Worm (Caenorhabditis elegans) whole organism, L2 larva: ENCODE data around the gene rhgf-1.
A peak's percentile ranks its signal among the peaks of the same experiment; 100 is the strongest.

Experiments
- F13H6.1 ChIP-seq: sonication (generic microtip); optimal IDR thresholded peaks from 2 replicates; lab custom pipeline; 2016; ENCODE audit warnings: missing genetic modification characterization, missing compliant biosample characterization
- R02D3.7 ChIP-seq: fragments of 150-350 bp; optimal IDR thresholded peaks from 2 replicates; lab custom pipeline; 2014; ENCODE audit warnings: missing biosample characterization, missing genetic modification characterization
- Y55F3AM.14 ChIP-seq: fragments of 200-800 bp; sonication (Bioruptor generic); optimal IDR thresholded peaks from 2 replicates; lab custom pipeline; 2018; ENCODE audit warnings: mild to moderate bottlenecking, missing genetic modification characterization, missing compliant biosample characterization
- ZK546.5 ChIP-seq: sonication (generic microtip); optimal IDR thresholded peaks from 2 replicates; lab custom pipeline; 2017; ENCODE audit warnings: missing biosample characterization, missing genetic modification characterization
- ama-1 ChIP-seq: fragments of 150-350 bp; optimal IDR thresholded peaks from 2 replicates; lab custom pipeline; 2018; ENCODE audit warnings: inconsistent platforms
- blmp-1 ChIP-seq: sonication (generic microtip); optimal IDR thresholded peaks from 2 replicates; lab custom pipeline; 2017; ENCODE audit warnings: missing genetic modification characterization, mild to moderate bottlenecking, missing compliant biosample characterization, antibody characterized with exemption, moderate library complexity; ENCODE audit not compliant: insufficient read depth
- ceh-16 ChIP-seq: fragments of 150-350 bp; optimal IDR thresholded peaks from 2 replicates; lab custom pipeline; 2014; ENCODE audit warnings: missing biosample characterization, missing genetic modification characterization
- crh-2 ChIP-seq: sonication (generic microtip); optimal IDR thresholded peaks from 2 replicates; lab custom pipeline; 2017; ENCODE audit warnings: missing biosample characterization, missing genetic modification characterization
- dmd-4 ChIP-seq: sonication (generic microtip); optimal IDR thresholded peaks from 2 replicates; lab custom pipeline; 2017; ENCODE audit warnings: missing biosample characterization, missing genetic modification characterization
- elt-1 ChIP-seq: fragments of 150-350 bp; optimal IDR thresholded peaks from 2 replicates; lab custom pipeline; 2014; ENCODE audit warnings: missing biosample characterization, missing genetic modification characterization
- elt-3 ChIP-seq: sonication (generic microtip); optimal IDR thresholded peaks from 2 replicates; lab custom pipeline; 2017; ENCODE audit warnings: missing biosample characterization, missing genetic modification characterization
- fos-1 ChIP-seq: fragments of 150-350 bp; optimal IDR thresholded peaks from 2 replicates; lab custom pipeline; 2014; ENCODE audit warnings: missing biosample characterization, missing genetic modification characterization
- gmeb-1 ChIP-seq: fragments of 150-350 bp; optimal IDR thresholded peaks from 2 replicates; lab custom pipeline; 2014; ENCODE audit warnings: missing biosample characterization, missing genetic modification characterization
- lin-11 ChIP-seq: fragments of 150-350 bp; sonication (generic microtip); optimal IDR thresholded peaks from 2 replicates; lab custom pipeline; 2014; ENCODE audit warnings: missing biosample characterization, missing genetic modification characterization, inconsistent platforms, mixed read lengths
- lin-13 ChIP-seq: fragments of 150-350 bp; optimal IDR thresholded peaks from 2 replicates; lab custom pipeline; 2014; ENCODE audit warnings: missing biosample characterization, missing genetic modification reagents, missing genetic modification characterization
- lsy-2 ChIP-seq, 2 experiments: fragments of 150-350 bp in 1 of 2; sonication (generic microtip) in 1 of 2; optimal IDR thresholded peaks; 2 replicates each; lab custom pipeline; 2014 to 2017; ENCODE audit warnings: missing biosample characterization in 2 of 2, missing genetic modification characterization in 2 of 2
- mab-5 ChIP-seq: fragments of 150-350 bp; optimal IDR thresholded peaks from 2 replicates; lab custom pipeline; 2014; ENCODE audit warnings: missing biosample characterization, missing genetic modification characterization
- mdl-1 ChIP-seq, 2 experiments: fragments of 150-350 bp in 1 of 2; sonication (generic microtip) in 1 of 2; optimal IDR thresholded peaks; 2 replicates each; lab custom pipeline; 2017; ENCODE audit warnings: missing biosample characterization in 2 of 2, missing genetic modification characterization in 2 of 2
- nhr-10 ChIP-seq: sonication (generic microtip); optimal IDR thresholded peaks from 2 replicates; lab custom pipeline; 2017; ENCODE audit warnings: missing biosample characterization, missing genetic modification characterization
- nhr-11 ChIP-seq: fragments of 150-350 bp; optimal IDR thresholded peaks from 2 replicates; lab custom pipeline; 2014; ENCODE audit warnings: missing biosample characterization, missing genetic modification characterization
- nhr-129 ChIP-seq: fragments of 150-350 bp; optimal IDR thresholded peaks from 2 replicates; lab custom pipeline; 2014; ENCODE audit warnings: missing biosample characterization, missing genetic modification characterization
- nhr-21 ChIP-seq: fragments of 150-350 bp; optimal IDR thresholded peaks from 2 replicates; lab custom pipeline; 2014; ENCODE audit warnings: missing biosample characterization, missing genetic modification characterization
- nhr-237 ChIP-seq: fragments of 150-350 bp; optimal IDR thresholded peaks from 2 replicates; lab custom pipeline; 2014; ENCODE audit warnings: missing biosample characterization, missing genetic modification characterization
- nhr-25 ChIP-seq: fragments of 150-350 bp; sonication (generic microtip); optimal IDR thresholded peaks from 3 replicates; lab custom pipeline; 2014; ENCODE audit warnings: missing biosample characterization, missing genetic modification characterization
- nhr-6 ChIP-seq: fragments of 150-350 bp; optimal IDR thresholded peaks from 2 replicates; lab custom pipeline; 2014; ENCODE audit warnings: missing biosample characterization, missing genetic modification characterization
- peb-1 ChIP-seq: fragments of 150-350 bp; optimal IDR thresholded peaks from 2 replicates; lab custom pipeline; 2014; ENCODE audit warnings: missing biosample characterization, missing genetic modification characterization
- sem-4 ChIP-seq: fragments of 150-350 bp; optimal IDR thresholded peaks from 2 replicates; lab custom pipeline; 2014; ENCODE audit warnings: missing biosample characterization, missing genetic modification reagents, missing genetic modification characterization
- sma-3 ChIP-seq: sonication (generic microtip); optimal IDR thresholded peaks from 2 replicates; lab custom pipeline; 2016; ENCODE audit warnings: missing genetic modification reagents, missing genetic modification characterization, missing compliant biosample characterization
- sma-9 ChIP-seq, 2 experiments: fragments of 150-350 bp in 1 of 2; sonication (generic microtip) in 1 of 2; optimal IDR thresholded peaks; 2 replicates each; lab custom pipeline; 2014 to 2016; ENCODE audit warnings: missing genetic modification characterization in 2 of 2, mild to moderate bottlenecking in 1 of 2, missing biosample characterization in 1 of 2, missing compliant biosample characterization in 1 of 2, missing genetic modification reagents in 1 of 2, moderate library complexity in 1 of 2
- unc-62 ChIP-seq: fragments of 150-350 bp; optimal IDR thresholded peaks from 2 replicates; lab custom pipeline; 2014; ENCODE audit warnings: missing biosample characterization, missing genetic modification reagents, missing genetic modification characterization
- ztf-11 ChIP-seq: sonication (generic microtip); optimal IDR thresholded peaks from 2 replicates; lab custom pipeline; 2017; ENCODE audit warnings: missing biosample characterization, missing genetic modification characterization
- ztf-4 ChIP-seq: fragments of 150-350 bp; optimal IDR thresholded peaks from 2 replicates; lab custom pipeline; 2014; ENCODE audit warnings: missing biosample characterization, missing genetic modification characterization

The rhgf-1 gene

ce11 chrX:10667424-10668291 lies 44.0 kb downstream of the rhgf-1 start:
- TF ChIP-seq nhr-129 (tag; lab: Kevin White, UChicago): peak; percentile 12
- no peak for TF ChIP-seq crh-2 (tag; lab: Kevin White, UChicago)
- TF ChIP-seq sma-9 (GFP tag; optimal IDR thresholded peaks at IDR 0.05; lab: Kevin White, UChicago): peak; percentile 21
- TF ChIP-seq sma-9 (tag; optimal IDR thresholded peaks at IDR 0.05; lab: Kevin White, UChicago): no peak
- TF ChIP-seq nhr-10 (tag; lab: Kevin White, UChicago): no peak
- no peak for TF ChIP-seq ztf-4 (tag; lab: Kevin White, UChicago)
- peak; percentile 20 for TF ChIP-seq ceh-16 (tag; lab: Kevin White, UChicago)
- no peak for TF ChIP-seq unc-62 (GFP tag; lab: Kevin White, UChicago)
- no peak for TF ChIP-seq nhr-11 (tag; lab: Kevin White, UChicago)
- no peak for TF ChIP-seq peb-1 (tag; lab: Kevin White, UChicago)
- peak; percentile 78 for TF ChIP-seq nhr-21 (tag; lab: Kevin White, UChicago)
- TF ChIP-seq elt-3 (tag; lab: Kevin White, UChicago): no peak
- TF ChIP-seq sma-3 (GFP tag; lab: Kevin White, UChicago): peak; percentile 56
- TF ChIP-seq Y55F3AM.14: no peak
- no peak for TF ChIP-seq F13H6.1 (tag; lab: Kevin White, UChicago)
- TF ChIP-seq lin-13 (GFP tag; lab: Kevin White, UChicago): peak; percentile 10
- peak; percentile 13 for TF ChIP-seq dmd-4
- no peak for TF ChIP-seq R02D3.7 (tag; lab: Kevin White, UChicago)
- TF ChIP-seq lsy-2 (tag; optimal IDR thresholded peaks at IDR 0.05; lab: Kevin White, UChicago): peak in 1 of 2 experiments; percentile 38
- TF ChIP-seq nhr-25 (tag; lab: Kevin White, UChicago): peak; percentile 32
- TF ChIP-seq ama-1 (lab: Kevin White, UChicago): no peak
- peak; percentile 58 for TF ChIP-seq gmeb-1 (tag; lab: Kevin White, UChicago)
- TF ChIP-seq elt-1: no peak
- TF ChIP-seq ztf-11: no peak

ce11 chrX:10666871-10667270 lies 44.8 kb downstream of the rhgf-1 start:
- TF ChIP-seq unc-62 (GFP tag; lab: Kevin White, UChicago): no peak
- TF ChIP-seq ceh-16 (tag; lab: Kevin White, UChicago): no peak
- peak; percentile 6 for TF ChIP-seq fos-1

- no peak for TF ChIP-seq gmeb-1 (tag; lab: Kevin White, UChicago)
These were observed 46.9 kb downstream of the rhgf-1 start for ce11 chrX:10664759-10665158.

ce11 chrX:10659508-10659907 lies 52.2 kb downstream of the rhgf-1 start:
- TF ChIP-seq gmeb-1 (tag; lab: Kevin White, UChicago) (no peak), nhr-11 (tag; lab: Kevin White, UChicago) (no peak), peb-1 (tag; lab: Kevin White, UChicago) (no peak), R02D3.7 (tag; lab: Kevin White, UChicago) (no peak)

- TF ChIP-seq blmp-1 (tag; lab: Kevin White, UChicago) (peak; percentile 52), fos-1 (no peak), nhr-6 (no peak), ZK546.5 (tag; lab: Kevin White, UChicago) (no peak), sem-4 (tag; lab: Kevin White, UChicago) (no peak), lsy-2 (tag; optimal IDR thresholded peaks at IDR 0.05; lab: Kevin White, UChicago) (peak in 1 of 2 experiments; percentile 30), ceh-16 (tag; lab: Kevin White, UChicago) (no peak), lin-11 (tag; lab: Kevin White, UChicago) (peak; percentile 24), nhr-237 (tag; lab: Kevin White, UChicago) (no peak), mdl-1 (tag; optimal IDR thresholded peaks at IDR 0.05; lab: Kevin White, UChicago) (no peak), mab-5 (tag; lab: Kevin White, UChicago) (no peak), unc-62 (GFP tag; lab: Kevin White, UChicago) (no peak), nhr-129 (tag; lab: Kevin White, UChicago) (no peak)
These were observed 55.1 kb downstream of the rhgf-1 start for ce11 chrX:10656604-10657003.
